Fruit fly (Drosophila melanogaster) whole organism, embryonic: ENCODE data around the gene nmdyn-D6.

Experiments used
- Atf6 ChIP-seq: fragments of 200-800 bp; sonication (Bioruptor generic); IDR thresholded peaks from 2 replicates; pipeline ENCODE4 v1.3.6; 2022; ENCODE audit warnings: missing biosample characterization, missing genetic modification characterization
- Awh ChIP-seq: fragments of 200-800 bp; sonication (Bioruptor generic); IDR thresholded peaks from 2 replicates; pipeline ENCODE4, ENCODE4 v1.3.6; 2022; ENCODE audit warnings: missing biosample characterization, missing genetic modification characterization
- B-H2 ChIP-seq: fragments of 200-800 bp; sonication (Bioruptor generic); optimal IDR thresholded peaks from 2 replicates; lab custom pipeline; 2018; ENCODE audit warnings: missing biosample characterization, mild to moderate bottlenecking, missing genetic modification characterization
- CG11695 ChIP-seq: fragments of 200-800 bp; sonication (Bioruptor generic); IDR thresholded peaks from 3 replicates; pipeline ENCODE4 v1.3.6; 2022; ENCODE audit warnings: missing biosample characterization, missing genetic modification characterization
- CG12104 ChIP-seq: fragments of 200-800 bp; sonication (Bioruptor generic); optimal IDR thresholded peaks from 3 replicates; lab custom pipeline; 2016; ENCODE audit warnings: missing biosample characterization, missing genetic modification characterization
- CG12155 ChIP-seq: fragments of 200-800 bp; sonication (Bioruptor generic); optimal IDR thresholded peaks from 3 replicates; lab custom pipeline; 2016; ENCODE audit warnings: missing biosample characterization, missing genetic modification characterization
- CG13287 ChIP-seq: fragments of 200-800 bp; sonication (Bioruptor generic); IDR thresholded peaks from 2 replicates; pipeline ENCODE4 v1.3.6; 2022; ENCODE audit warnings: missing biosample characterization, missing genetic modification characterization; ENCODE audit not compliant: partially characterized antibody
- CG15269 ChIP-seq: fragments of 200-800 bp; sonication (Bioruptor generic); optimal IDR thresholded peaks from 2 replicates; lab custom pipeline; 2018; ENCODE audit warnings: missing biosample characterization, mild to moderate bottlenecking, missing genetic modification characterization, moderate library complexity
- CG1647 ChIP-seq: fragments of 200-800 bp; sonication (Bioruptor generic); optimal IDR thresholded peaks from 3 replicates; lab custom pipeline; 2016; ENCODE audit warnings: missing biosample characterization, missing genetic modification characterization
- CG2116 ChIP-seq: fragments of 200-800 bp; sonication (Bioruptor generic); optimal IDR thresholded peaks from 3 replicates; lab custom pipeline; 2018; ENCODE audit warnings: missing biosample characterization, mild to moderate bottlenecking, missing genetic modification characterization
- CG34376 ChIP-seq: fragments of 200-800 bp; sonication (Bioruptor generic); optimal IDR thresholded peaks from 2 replicates; lab custom pipeline; 2018; ENCODE audit warnings: missing biosample characterization, mild to moderate bottlenecking, missing genetic modification characterization
- CG4404 ChIP-seq: fragments of 200-800 bp; sonication (Bioruptor generic); IDR thresholded peaks from 2 replicates; pipeline ENCODE4 v1.3.6; 2022; ENCODE audit warnings: missing biosample characterization, missing genetic modification characterization
- CG6175 ChIP-seq: fragments of 200-800 bp; sonication (Bioruptor generic); IDR thresholded peaks from 3 replicates; pipeline ENCODE4 v1.3.6; 2022; ENCODE audit warnings: missing biosample characterization, missing genetic modification characterization
- CG6254 ChIP-seq: fragments of 200-800 bp; sonication (Bioruptor generic); optimal IDR thresholded peaks from 3 replicates; lab custom pipeline; 2017; ENCODE audit warnings: mild to moderate bottlenecking, missing biosample characterization, missing genetic modification reagents, missing genetic modification characterization
- CG6654 ChIP-seq: fragments of 200-800 bp; sonication (Bioruptor generic); optimal IDR thresholded peaks from 2 replicates; lab custom pipeline; 2017; ENCODE audit warnings: missing biosample characterization, mild to moderate bottlenecking, missing genetic modification characterization
- CG6854 ChIP-seq: fragments of 200-800 bp; sonication (Bioruptor generic); optimal IDR thresholded peaks from 3 replicates; lab custom pipeline; 2017; ENCODE audit warnings: missing biosample characterization, mild to moderate bottlenecking, missing genetic modification characterization
- CG7839 ChIP-seq: fragments of 200-800 bp; sonication (Bioruptor generic); optimal IDR thresholded peaks from 3 replicates; lab custom pipeline; 2018; ENCODE audit warnings: missing biosample characterization, mild to moderate bottlenecking, missing genetic modification characterization, moderate library complexity
- CHES-1-like ChIP-seq: fragments of 200-800 bp; sonication (Bioruptor generic); optimal IDR thresholded peaks from 2 replicates; lab custom pipeline; 2016; ENCODE audit warnings: missing biosample characterization, missing genetic modification characterization
- CrebB ChIP-seq: fragments of 200-800 bp; sonication (Bioruptor generic); optimal IDR thresholded peaks from 3 replicates; lab custom pipeline; 2018; ENCODE audit warnings: missing biosample characterization, mild to moderate bottlenecking, missing genetic modification characterization
- D19A ChIP-seq: fragments of 200-800 bp; optimal IDR thresholded peaks from 3 replicates; lab custom pipeline; 2019; ENCODE audit warnings: missing biosample characterization, mild to moderate bottlenecking, missing genetic modification characterization, moderate library complexity
- Dip2 ChIP-seq: fragments of 200-800 bp; sonication (Bioruptor generic); IDR thresholded peaks from 2 replicates; pipeline ENCODE4 v1.3.6; 2022; ENCODE audit warnings: missing biosample characterization, missing genetic modification characterization
- Doc2 ChIP-seq: fragments of 200-800 bp; sonication (Bioruptor generic); IDR thresholded peaks from 2 replicates; pipeline ENCODE4 v1.3.6; 2022; ENCODE audit warnings: missing biosample characterization, missing genetic modification characterization
- E2f2 ChIP-seq: fragments of 200-800 bp; sonication (Bioruptor generic); IDR thresholded peaks from 2 replicates; pipeline ENCODE4 v1.3.6; 2022; ENCODE audit warnings: missing biosample characterization, missing genetic modification characterization
- Hr51 ChIP-seq, 2 experiments: fragments of 200-800 bp; sonication (Bioruptor generic); optimal IDR thresholded peaks; 2 replicates in 1 of 2; 3 replicates in 1 of 2; lab custom pipeline; 2016 to 2018; ENCODE audit warnings: missing biosample characterization in 2 of 2, missing genetic modification characterization in 2 of 2, mild to moderate bottlenecking in 1 of 2, moderate library complexity in 1 of 2
- Mrtf ChIP-seq: fragments of 200-800 bp; sonication (Bioruptor generic); IDR thresholded peaks from 3 replicates; pipeline ENCODE4 v1.3.6; 2022; ENCODE audit warnings: missing biosample characterization, missing genetic modification characterization
- Oaz ChIP-seq: fragments of 200-800 bp; sonication (Bioruptor generic); IDR thresholded peaks from 2 replicates; pipeline ENCODE4 v1.3.6; 2022; ENCODE audit warnings: missing biosample characterization, missing genetic modification characterization
- PHDP ChIP-seq: fragments of 200-800 bp; sonication (Bioruptor generic); optimal IDR thresholded peaks from 3 replicates; lab custom pipeline; 2018; ENCODE audit warnings: missing biosample characterization, mild to moderate bottlenecking, missing genetic modification characterization, moderate library complexity
- TFAM ChIP-seq: fragments of 200-800 bp; sonication (Bioruptor generic); optimal IDR thresholded peaks from 2 replicates; lab custom pipeline; 2017; ENCODE audit warnings: missing biosample characterization, missing genetic modification characterization, inconsistent platforms
- Vsx1 ChIP-seq: fragments of 200-800 bp; sonication (Bioruptor generic); optimal IDR thresholded peaks from 2 replicates; lab custom pipeline; 2017; ENCODE audit warnings: missing biosample characterization, mild to moderate bottlenecking, missing genetic modification characterization, missing genetic modification reagents
- Xrp1 ChIP-seq: fragments of 200-800 bp; sonication (Bioruptor generic); IDR thresholded peaks from 2 replicates; pipeline ENCODE4 v1.3.6; 2022; ENCODE audit warnings: missing biosample characterization, missing genetic modification characterization
- crc ChIP-seq: fragments of 200-800 bp; sonication (Bioruptor generic); optimal IDR thresholded peaks from 2 replicates; lab custom pipeline; 2016; ENCODE audit warnings: missing biosample characterization, missing genetic modification characterization
- crp ChIP-seq, 2 experiments: fragments of 200-800 bp; sonication (Bioruptor generic); optimal IDR thresholded peaks; 2 replicates in 1 of 2; 3 replicates in 1 of 2; lab custom pipeline; 2017; ENCODE audit warnings: missing biosample characterization in 2 of 2, missing genetic modification characterization in 2 of 2, mild to moderate bottlenecking in 1 of 2, moderate library complexity in 1 of 2
- dm ChIP-seq: fragments of 200-800 bp; sonication (Bioruptor generic); optimal IDR thresholded peaks from 3 replicates; lab custom pipeline; 2016; ENCODE audit warnings: missing biosample characterization, missing genetic modification characterization
- esg ChIP-seq: fragments of 200-800 bp; sonication (Bioruptor generic); conservative IDR thresholded peaks from 2 replicates; pipeline ENCODE4 v1.3.6; 2022; ENCODE audit warnings: missing biosample characterization, missing genetic modification characterization
- eve ChIP-seq, 2 experiments: fragments of >200 bp; optimal IDR thresholded peaks; 2 replicates each; lab custom pipeline; 2017; ENCODE audit warnings: missing biosample characterization in 2 of 2, missing genetic modification characterization in 2 of 2
- fd96Cb ChIP-seq: fragments of 200-800 bp; sonication (Bioruptor generic); optimal IDR thresholded peaks from 2 replicates; lab custom pipeline; 2018; ENCODE audit warnings: missing biosample characterization, mild to moderate bottlenecking, missing genetic modification characterization, moderate library complexity
- gcm2 ChIP-seq: fragments of 200-800 bp; sonication (Bioruptor generic); optimal IDR thresholded peaks from 2 replicates; lab custom pipeline; 2016; ENCODE audit warnings: missing biosample characterization, missing genetic modification characterization
- grau ChIP-seq: fragments of 200-800 bp; optimal IDR thresholded peaks from 3 replicates; lab custom pipeline; 2019; ENCODE audit warnings: missing biosample characterization, mild to moderate bottlenecking, missing genetic modification characterization, moderate library complexity
- gsb-n ChIP-seq: fragments of 200-800 bp; sonication (Bioruptor generic); optimal IDR thresholded peaks from 3 replicates; lab custom pipeline; 2018; ENCODE audit warnings: missing biosample characterization, mild to moderate bottlenecking, missing genetic modification characterization
- her ChIP-seq: fragments of 200-800 bp; sonication (Bioruptor generic); optimal IDR thresholded peaks from 2 replicates; lab custom pipeline; 2016; ENCODE audit warnings: missing biosample characterization, missing genetic modification characterization
- kni ChIP-seq: fragments of 200-800 bp; sonication (Bioruptor generic); optimal IDR thresholded peaks from 3 replicates; lab custom pipeline; 2017; ENCODE audit warnings: mild to moderate bottlenecking, missing biosample characterization, missing genetic modification reagents, missing genetic modification characterization
- knrl ChIP-seq: fragments of 200-800 bp; sonication (Bioruptor generic); IDR thresholded peaks from 3 replicates; pipeline ENCODE4 v1.3.6; 2022; ENCODE audit warnings: missing biosample characterization, missing genetic modification characterization; ENCODE audit not compliant: partially characterized antibody
- pum ChIP-seq: fragments of 200-800 bp; sonication (Bioruptor generic); optimal IDR thresholded peaks from 2 replicates; lab custom pipeline; 2016; ENCODE audit warnings: missing biosample characterization, missing genetic modification characterization
- rib ChIP-seq: fragments of 200-800 bp; sonication (Bioruptor generic); IDR thresholded peaks from 2 replicates; pipeline ENCODE4 v1.3.6; 2022; ENCODE audit warnings: missing biosample characterization, missing genetic modification characterization
- run ChIP-seq: fragments of 200-800 bp; sonication (Bioruptor generic); optimal IDR thresholded peaks from 3 replicates; lab custom pipeline; 2018; ENCODE audit warnings: missing biosample characterization, mild to moderate bottlenecking, missing genetic modification characterization
- seq ChIP-seq: fragments of 200-800 bp; sonication (Bioruptor generic); IDR thresholded peaks from 2 replicates; pipeline ENCODE4 v1.3.6; 2022; ENCODE audit warnings: missing biosample characterization, missing genetic modification characterization
- shn ChIP-seq: fragments of 200-800 bp; sonication (Bioruptor generic); optimal IDR thresholded peaks from 3 replicates; lab custom pipeline; 2016; ENCODE audit warnings: missing biosample characterization, missing genetic modification characterization
- sim ChIP-seq: fragments of 200-800 bp; sonication (Bioruptor generic); IDR thresholded peaks from 2 replicates; pipeline ENCODE4 v1.3.6; 2022; ENCODE audit warnings: missing biosample characterization, missing genetic modification characterization
- z ChIP-seq: fragments of 200-800 bp; sonication (Bioruptor generic); IDR thresholded peaks from 3 replicates; pipeline ENCODE4 v1.3.6; 2022; ENCODE audit warnings: missing biosample characterization, missing genetic modification characterization

Gene nmdyn-D6

dm6 chrX:14582784-14583699 is at the start of gene nmdyn-D6, which contains the start of gene mRpS25 (continued):
- TF ChIP-seq gsb-n (tag; lab: Kevin White, UChicago) (no peak), grau (peak; percentile 27), CG2116 (GFP tag; lab: Kevin White, UChicago) (no peak), Atf6 (GFP tag; lab: Robert Waterston, UW) (peak; percentile 41; the same call in 1 of the 2 replicates), CrebB (no peak), CG4404 (GFP tag; lab: Robert Waterston, UW) (no peak; the same call in 1 of the 2 replicates), TFAM (GFP tag; lab: Kevin White, UChicago) (no peak), Hr51 (GFP tag; optimal IDR thresholded peaks at IDR 0.05; lab: Kevin White, UChicago) (peak in 1 of 2 experiments; percentile 22), Awh (GFP tag; lab: Robert Waterston, UW) (no peak), Mrtf (GFP tag; lab: Robert Waterston, UW) (peak; percentile 39; the same call in 1 of the 3 replicates), gcm2 (GFP tag; lab: Kevin White, UChicago) (no peak), her (no peak), CG6854 (GFP tag; lab: Kevin White, UChicago) (no peak), pum (GFP tag; lab: Kevin White, UChicago) (no peak), CHES-1-like (no peak), CG7839 (tag; lab: Kevin White, UChicago) (peak; percentile 50), CG34376 (GFP tag; lab: Kevin White, UChicago) (no peak), kni (GFP tag; lab: Kevin White, UChicago) (no peak), Doc2 (GFP tag; lab: Robert Waterston, UW) (no peak), CG11695 (no peak), CG12155 (GFP tag; lab: Kevin White, UChicago) (peak; percentile 19), shn (GFP tag; lab: Kevin White, UChicago) (no peak), Dip2 (GFP tag; lab: Robert Waterston, UW) (no peak), PHDP (tag; lab: Kevin White, UChicago) (no peak), dm (GFP tag; lab: Kevin White, UChicago) (no peak), crc (GFP tag; lab: Kevin White, UChicago) (no peak), CG12104 (GFP tag; lab: Kevin White, UChicago) (peak; percentile 34), CG13287 (GFP tag; lab: Robert Waterston, UW) (peak; percentile 51), fd96Cb (tag; lab: Kevin White, UChicago) (peak; percentile 30), B-H2 (GFP tag; lab: Kevin White, UChicago) (no peak), esg (peak; percentile 45; the same call in 1 of the 2 replicates), CG6254 (GFP tag; lab: Kevin White, UChicago) (no peak), crp (GFP tag; optimal IDR thresholded peaks at IDR 0.05; lab: Kevin White, UChicago) (peak in 1 of 2 experiments; percentile 80), CG15269 (tag; lab: Kevin White, UChicago) (peak; percentile 18), seq (GFP tag; lab: Robert Waterston, UW) (no peak), CG6175 (GFP tag; lab: Robert Waterston, UW) (no peak), CG1647 (GFP tag; lab: Kevin White, UChicago) (no peak), E2f2 (GFP tag; lab: Robert Waterston, UW) (no peak), eve (GFP tag; optimal IDR thresholded peaks at IDR 0.05; lab: Kevin White, UChicago) (no peak), run (tag; lab: Kevin White, UChicago) (no peak), Vsx1 (GFP tag; lab: Kevin White, UChicago) (peak; percentile 15), knrl (GFP tag; lab: Robert Waterston, UW) (peak; percentile 40; the same call in 2 of the 3 replicates), sim (no peak), Xrp1 (GFP tag; lab: Robert Waterston, UW) (peak; percentile 44; the same call in 1 of the 2 replicates), CG6654 (no peak), rib (GFP tag; lab: Robert Waterston, UW) (no peak), z (GFP tag; lab: Robert Waterston, UW) (no peak), D19A (peak; percentile 56), Oaz (GFP tag; lab: Robert Waterston, UW) (no peak)
